Fruit fly (Drosophila melanogaster) whole organism, embryonic: ENCODE results near the gene CG33664.

ENCODE experiments used
- BtbVII ChIP-seq: fragments of 200-800 bp; sonication (Bioruptor generic); optimal IDR thresholded peaks from 3 replicates; lab custom pipeline; 2017; ENCODE audit warnings: missing biosample characterization, mild to moderate bottlenecking, missing genetic modification characterization
- CG10366 ChIP-seq: fragments of 200-800 bp; sonication (Bioruptor generic); IDR thresholded peaks from 2 replicates; pipeline ENCODE4 v1.3.6; 2022; ENCODE audit warnings: missing biosample characterization, missing genetic modification characterization
- CG10431 ChIP-seq: fragments of 200-800 bp; sonication (Bioruptor generic); optimal IDR thresholded peaks from 3 replicates; lab custom pipeline; 2018; ENCODE audit warnings: missing biosample characterization, mild to moderate bottlenecking, missing genetic modification characterization
- CG10979 ChIP-seq: fragments of 200-800 bp; sonication (Bioruptor generic); optimal IDR thresholded peaks from 2 replicates; lab custom pipeline; 2018; ENCODE audit warnings: missing biosample characterization, mild to moderate bottlenecking, missing genetic modification characterization, moderate library complexity
- CG11560 ChIP-seq: fragments of 200-800 bp; sonication (Bioruptor generic); IDR thresholded peaks from 3 replicates; pipeline ENCODE4 v1.3.6; 2022; ENCODE audit warnings: missing biosample characterization, missing genetic modification characterization
- CG12071 ChIP-seq: fragments of 200-800 bp; sonication (Bioruptor generic); optimal IDR thresholded peaks from 3 replicates; lab custom pipeline; 2018; ENCODE audit warnings: missing biosample characterization, mild to moderate bottlenecking, missing genetic modification characterization
- CG12104 ChIP-seq: fragments of 200-800 bp; sonication (Bioruptor generic); optimal IDR thresholded peaks from 3 replicates; lab custom pipeline; 2016; ENCODE audit warnings: missing biosample characterization, missing genetic modification characterization
- CG12219 ChIP-seq: fragments of 200-800 bp; sonication (Bioruptor generic); optimal IDR thresholded peaks from 3 replicates; lab custom pipeline; 2018; ENCODE audit warnings: missing biosample characterization, mild to moderate bottlenecking, missing genetic modification characterization
- CG12299 ChIP-seq: fragments of 200-800 bp; sonication (Bioruptor generic); optimal IDR thresholded peaks from 2 replicates; lab custom pipeline; 2018; ENCODE audit warnings: missing biosample characterization, mild to moderate bottlenecking, missing genetic modification characterization
- CG1233 ChIP-seq: fragments of 200-800 bp; sonication (Bioruptor generic); optimal IDR thresholded peaks from 4 replicates; lab custom pipeline; 2018; ENCODE audit warnings: missing biosample characterization, mild to moderate bottlenecking, missing genetic modification characterization
- CG12659 ChIP-seq: fragments of 200-800 bp; sonication (Bioruptor generic); optimal IDR thresholded peaks from 3 replicates; lab custom pipeline; 2017; ENCODE audit warnings: mild to moderate bottlenecking, missing biosample characterization, missing genetic modification reagents, missing genetic modification characterization
- CG14667 ChIP-seq: fragments of 200-800 bp; sonication (Bioruptor generic); IDR thresholded peaks from 2 replicates; pipeline ENCODE4 v1.3.6; 2022; ENCODE audit warnings: missing biosample characterization, missing genetic modification characterization
- CG15601 ChIP-seq: fragments of 200-800 bp; sonication (Bioruptor generic); optimal IDR thresholded peaks from 3 replicates; lab custom pipeline; 2019; ENCODE audit warnings: missing biosample characterization, mild to moderate bottlenecking, missing genetic modification characterization, moderate library complexity
- CG16815 ChIP-seq: fragments of 200-800 bp; sonication (Bioruptor generic); optimal IDR thresholded peaks from 3 replicates; lab custom pipeline; 2017; ENCODE audit warnings: missing biosample characterization, mild to moderate bottlenecking, missing genetic modification characterization
- CG17829 ChIP-seq: fragments of 200-800 bp; optimal IDR thresholded peaks from 2 replicates; lab custom pipeline; 2019; ENCODE audit warnings: missing biosample characterization, mild to moderate bottlenecking, missing genetic modification characterization, moderate library complexity
- CG18599 ChIP-seq: fragments of 200-800 bp; sonication (Bioruptor generic); optimal IDR thresholded peaks from 3 replicates; lab custom pipeline; 2017; ENCODE audit warnings: missing biosample characterization, missing genetic modification characterization, mild to moderate bottlenecking, moderate library complexity, missing genetic modification reagents
- CG2202 ChIP-seq: fragments of 200-800 bp; sonication (Bioruptor generic); optimal IDR thresholded peaks from 2 replicates; lab custom pipeline; 2018; ENCODE audit warnings: missing biosample characterization, mild to moderate bottlenecking, missing genetic modification characterization
- CG2712 ChIP-seq: fragments of 200-800 bp; optimal IDR thresholded peaks from 3 replicates; lab custom pipeline; 2019; ENCODE audit warnings: missing biosample characterization, mild to moderate bottlenecking, missing genetic modification characterization, moderate library complexity
- CG3281 ChIP-seq: fragments of 200-800 bp; sonication (Bioruptor generic); optimal IDR thresholded peaks from 3 replicates; lab custom pipeline; 2017; ENCODE audit warnings: missing biosample characterization, mild to moderate bottlenecking, missing genetic modification characterization
- CG3407 ChIP-seq: fragments of 200-800 bp; sonication (Bioruptor generic); optimal IDR thresholded peaks from 2 replicates; lab custom pipeline; 2018; ENCODE audit warnings: missing biosample characterization, mild to moderate bottlenecking, missing genetic modification characterization
- CG3995 ChIP-seq: fragments of 200-800 bp; sonication (Bioruptor generic); optimal IDR thresholded peaks from 3 replicates; lab custom pipeline; 2016; ENCODE audit warnings: missing biosample characterization, missing genetic modification characterization
- CG5245 ChIP-seq: fragments of 200-800 bp; sonication (Bioruptor generic); optimal IDR thresholded peaks from 3 replicates; lab custom pipeline; 2016; ENCODE audit warnings: missing biosample characterization, missing genetic modification characterization
- CG6654 ChIP-seq: fragments of 200-800 bp; sonication (Bioruptor generic); optimal IDR thresholded peaks from 2 replicates; lab custom pipeline; 2017; ENCODE audit warnings: missing biosample characterization, mild to moderate bottlenecking, missing genetic modification characterization
- CG6854 ChIP-seq: fragments of 200-800 bp; sonication (Bioruptor generic); optimal IDR thresholded peaks from 3 replicates; lab custom pipeline; 2017; ENCODE audit warnings: missing biosample characterization, mild to moderate bottlenecking, missing genetic modification characterization
- CG7357 ChIP-seq: fragments of 200-800 bp; sonication (Bioruptor generic); IDR thresholded peaks from 3 replicates; pipeline ENCODE4 v1.3.6; 2022; ENCODE audit warnings: missing biosample characterization, missing genetic modification characterization
- CG7372 ChIP-seq: fragments of 200-800 bp; sonication (Bioruptor generic); IDR thresholded peaks from 2 replicates; pipeline ENCODE4 v1.3.6; 2022; ENCODE audit warnings: missing biosample characterization, missing genetic modification characterization
- CG7928 ChIP-seq: fragments of 200-800 bp; sonication (Bioruptor generic); optimal IDR thresholded peaks from 2 replicates; lab custom pipeline; 2017; ENCODE audit warnings: missing biosample characterization, mild to moderate bottlenecking, missing genetic modification characterization
- CG8924 ChIP-seq: fragments of 200-800 bp; optimal IDR thresholded peaks from 3 replicates; lab custom pipeline; 2019; ENCODE audit warnings: missing biosample characterization, mild to moderate bottlenecking, missing genetic modification characterization, moderate library complexity
- CG9437 ChIP-seq: fragments of 200-800 bp; sonication (Bioruptor generic); optimal IDR thresholded peaks from 2 replicates; lab custom pipeline; 2018; ENCODE audit warnings: missing biosample characterization, mild to moderate bottlenecking, missing genetic modification characterization
- Fer2 ChIP-seq: fragments of 200-800 bp; sonication (Bioruptor generic); optimal IDR thresholded peaks from 2 replicates; lab custom pipeline; 2018; ENCODE audit warnings: missing biosample characterization, mild to moderate bottlenecking, missing genetic modification characterization, moderate library complexity
- Hmr ChIP-seq: fragments of 200-800 bp; sonication (Bioruptor generic); optimal IDR thresholded peaks from 3 replicates; lab custom pipeline; 2017; ENCODE audit warnings: mild to moderate bottlenecking, missing biosample characterization, missing genetic modification reagents, missing genetic modification characterization
- Hr3 ChIP-seq: fragments of 200-800 bp; sonication (Bioruptor generic); optimal IDR thresholded peaks from 3 replicates; lab custom pipeline; 2016; ENCODE audit warnings: missing biosample characterization, missing genetic modification characterization
- Max ChIP-seq: fragments of 200-800 bp; sonication (Bioruptor generic); optimal IDR thresholded peaks from 2 replicates; lab custom pipeline; 2016; ENCODE audit warnings: missing biosample characterization, mild to moderate bottlenecking, missing genetic modification characterization
- Meics ChIP-seq: fragments of 200-800 bp; sonication (Bioruptor generic); optimal IDR thresholded peaks from 2 replicates; lab custom pipeline; 2017; ENCODE audit warnings: missing biosample characterization, mild to moderate bottlenecking, missing genetic modification characterization
- NfI ChIP-seq: fragments of 200-800 bp; sonication (Bioruptor generic); optimal IDR thresholded peaks from 3 replicates; lab custom pipeline; 2018; ENCODE audit warnings: missing biosample characterization, mild to moderate bottlenecking, missing genetic modification characterization, moderate library complexity
- Oli ChIP-seq: fragments of 200-800 bp; sonication (Bioruptor generic); optimal IDR thresholded peaks from 2 replicates; lab custom pipeline; 2018; ENCODE audit warnings: missing biosample characterization, mild to moderate bottlenecking, missing genetic modification characterization, moderate library complexity
- Sry-β ChIP-seq: fragments of 200-800 bp; sonication (Bioruptor generic); optimal IDR thresholded peaks from 2 replicates; lab custom pipeline; 2018; ENCODE audit warnings: missing biosample characterization, mild to moderate bottlenecking, missing genetic modification characterization, moderate library complexity
- Usf ChIP-seq: fragments of 200-800 bp; sonication (Bioruptor generic); optimal IDR thresholded peaks from 2 replicates; lab custom pipeline; 2017; ENCODE audit warnings: missing genotype, missing biosample characterization, missing genetic modification characterization
- ap ChIP-seq: fragments of 200-800 bp; sonication (Bioruptor generic); IDR thresholded peaks from 2 replicates; pipeline ENCODE4 v1.3.6; 2022; ENCODE audit warnings: missing biosample characterization, missing genetic modification characterization
- bigmax ChIP-seq: fragments of 200-800 bp; sonication (Bioruptor generic); optimal IDR thresholded peaks from 2 replicates; lab custom pipeline; 2018; ENCODE audit warnings: missing biosample characterization, mild to moderate bottlenecking, missing genetic modification characterization
- crp ChIP-seq, 2 experiments: fragments of 200-800 bp; sonication (Bioruptor generic); optimal IDR thresholded peaks; 2 replicates in 1 of 2; 3 replicates in 1 of 2; lab custom pipeline; 2017; ENCODE audit warnings: missing biosample characterization in 2 of 2, missing genetic modification characterization in 2 of 2, mild to moderate bottlenecking in 1 of 2, moderate library complexity in 1 of 2
- dmrt99B ChIP-seq: fragments of 200-800 bp; sonication (Bioruptor generic); optimal IDR thresholded peaks from 2 replicates; lab custom pipeline; 2018; ENCODE audit warnings: missing biosample characterization, mild to moderate bottlenecking, missing genetic modification characterization, moderate library complexity
- dysf ChIP-seq: fragments of 200-800 bp; sonication (Bioruptor generic); IDR thresholded peaks from 3 replicates; pipeline ENCODE4 v1.3.6; 2022; ENCODE audit warnings: missing biosample characterization, missing genetic modification characterization
- lab ChIP-seq: fragments of 200-800 bp; sonication (Bioruptor generic); optimal IDR thresholded peaks from 3 replicates; lab custom pipeline; 2017; ENCODE audit warnings: missing biosample characterization, missing genetic modification characterization, mild to moderate bottlenecking, moderate library complexity, missing genetic modification reagents
- odd ChIP-seq: fragments of 200-800 bp; sonication (Bioruptor generic); optimal IDR thresholded peaks from 2 replicates; lab custom pipeline; 2017; ENCODE audit warnings: missing biosample characterization, mild to moderate bottlenecking, missing genetic modification characterization
- org-1 ChIP-seq: fragments of 200-800 bp; sonication (Bioruptor generic); optimal IDR thresholded peaks from 2 replicates; lab custom pipeline; 2017; ENCODE audit warnings: missing biosample characterization, missing genetic modification characterization
- pan ChIP-seq, 4 experiments: fragments of >200 bp in 3 of 4; fragments of 200-800 bp in 1 of 4; sonication (Bioruptor generic) in 1 of 4; optimal IDR thresholded peaks in 3 of 4; IDR thresholded peaks in 1 of 4; 2 replicates each; pipeline versions ENCODE4 v1.3.6 to Lab custom; 2017 to 2022; ENCODE audit warnings: missing biosample characterization in 2 of 4, missing genetic modification characterization in 2 of 4, mixed read lengths in 1 of 4
- sna ChIP-seq: fragments of 200-800 bp; sonication (Bioruptor generic); IDR thresholded peaks from 2 replicates; pipeline ENCODE4 v1.3.6; 2022; ENCODE audit warnings: missing biosample characterization, missing genetic modification characterization; ENCODE audit not compliant: partially characterized antibody

The CG33664 gene

DNA sequence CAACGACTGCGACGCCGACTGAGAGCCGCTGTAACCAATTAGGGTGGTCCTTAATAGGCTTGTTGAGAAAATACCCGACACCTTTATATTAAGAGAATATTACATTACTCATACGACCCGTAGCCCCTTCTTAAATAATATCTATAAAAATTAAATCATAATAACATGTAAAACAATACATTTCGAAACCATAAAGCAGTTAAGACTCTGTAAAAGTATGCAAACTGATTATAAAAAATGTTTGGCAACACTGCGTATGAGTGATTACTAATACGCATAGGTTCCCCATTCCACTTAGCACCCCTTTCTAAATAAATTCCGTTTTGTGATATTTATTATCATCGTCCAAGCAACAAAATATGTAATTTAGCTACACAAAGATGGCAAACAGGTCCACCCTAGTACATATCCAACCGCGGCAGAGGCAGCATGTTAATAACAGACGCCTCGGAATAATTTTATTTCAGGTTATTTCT, 43.4 kb upstream of the CG33664 start (continued):
- TF ChIP-seq CG18599 = peak; percentile 84
- TF ChIP-seq CG3281 (GFP tag; lab: Kevin White, UChicago) = peak; percentile 90
- TF ChIP-seq Max (GFP tag; lab: Kevin White, UChicago) = peak; percentile 58
- peak; percentile 87 for TF ChIP-seq CG12659 (GFP tag; lab: Kevin White, UChicago)
- TF ChIP-seq CG8924 (tag; lab: Kevin White, UChicago) = peak; percentile 84
- TF ChIP-seq CG10366 (GFP tag; lab: Robert Waterston, UW) = peak; percentile 57
- peak; percentile 82 for TF ChIP-seq CG7372 (GFP tag; lab: Robert Waterston, UW)
- TF ChIP-seq CG2202 = peak; percentile 28
- peak; percentile 62 for TF ChIP-seq dysf (GFP tag; lab: Robert Waterston, UW)
- peak; percentile 59 for TF ChIP-seq CG6654 (GFP tag; lab: Kevin White, UChicago)
- TF ChIP-seq Fer2 (tag; lab: Kevin White, UChicago) = peak; percentile 46
- TF ChIP-seq CG17829 (tag; lab: Kevin White, UChicago) = peak; percentile 64
- TF ChIP-seq Meics (GFP tag; lab: Kevin White, UChicago) = peak; percentile 89
- TF ChIP-seq pan (optimal IDR thresholded peaks at IDR 0.05; lab: Kevin White, UChicago) = no peak
- peak in 1 of 2 experiments; percentile 38 for TF ChIP-seq pan (GFP tag; optimal IDR thresholded peaks at IDR 0.05 in 1 of 2, IDR thresholded peaks at IDR 0.05 in 1 of 2)
- peak; percentile 74 for TF ChIP-seq CG6854 (GFP tag; lab: Kevin White, UChicago)
- TF ChIP-seq CG1233 = peak; percentile 76
- peak; percentile 43 for TF ChIP-seq CG16815 (GFP tag; lab: Kevin White, UChicago)
- TF ChIP-seq CG11560 (tag; lab: Robert Waterston, UW) = no peak
- TF ChIP-seq CG2712 (tag; lab: Kevin White, UChicago) = peak; percentile 84
- peak; percentile 34 for TF ChIP-seq Hr3 (GFP tag; lab: Kevin White, UChicago)
- no peak for TF ChIP-seq sna (GFP tag; lab: Robert Waterston, UW)
- peak; percentile 71 for TF ChIP-seq CG9437 (GFP tag; lab: Kevin White, UChicago)
- peak; percentile 86 for TF ChIP-seq Oli (tag; lab: Kevin White, UChicago)
- peak; percentile 53 for TF ChIP-seq CG12219 (GFP tag; lab: Kevin White, UChicago)
- peak; percentile 67 for TF ChIP-seq Usf (GFP tag; lab: Kevin White, UChicago)
- no peak for TF ChIP-seq bigmax (GFP tag; lab: Kevin White, UChicago)
- TF ChIP-seq CG7357 (GFP tag; lab: Robert Waterston, UW) = 0 out of 3 replicates have a peak, but pooled peaks have one; percentile 40
- TF ChIP-seq CG14667 = 0 out of 2 replicates have a peak, but pooled peaks have one; percentile 27
- TF ChIP-seq CG10979 (tag; lab: Kevin White, UChicago) = peak; percentile 83
- peak; percentile 82 for TF ChIP-seq org-1 (GFP tag; lab: Kevin White, UChicago)
- peak; percentile 88 for TF ChIP-seq dmrt99B
- peak; percentile 53 for TF ChIP-seq CG7928 (GFP tag; lab: Kevin White, UChicago)
- peak; percentile 42 for TF ChIP-seq CG12071
- TF ChIP-seq lab (GFP tag; lab: Kevin White, UChicago) = peak; percentile 86
- TF ChIP-seq crp (GFP tag; optimal IDR thresholded peaks at IDR 0.05; lab: Kevin White, UChicago) = peak in 1 of 2 experiments; percentile 21
- TF ChIP-seq odd (GFP tag; lab: Kevin White, UChicago) = peak; percentile 87
- no peak for TF ChIP-seq Sry-β (GFP tag; lab: Kevin White, UChicago)
- peak; percentile 30 for TF ChIP-seq CG12299 (tag; lab: Kevin White, UChicago)
- peak; percentile 70 for TF ChIP-seq CG12104 (GFP tag; lab: Kevin White, UChicago)
- TF ChIP-seq CG15601 (tag; lab: Kevin White, UChicago) = peak; percentile 75
- TF ChIP-seq Hmr = peak; percentile 87
- peak; percentile 76 for TF ChIP-seq NfI (GFP tag; lab: Kevin White, UChicago)
- peak; percentile 29 for TF ChIP-seq CG3995 (GFP tag; lab: Kevin White, UChicago)
- TF ChIP-seq CG5245 (GFP tag; lab: Kevin White, UChicago) = peak; percentile 61
- TF ChIP-seq BtbVII (GFP tag; lab: Kevin White, UChicago) = peak; percentile 83
- peak; percentile 61 for TF ChIP-seq CG10431 (GFP tag; lab: Kevin White, UChicago)
- TF ChIP-seq ap (GFP tag; lab: Robert Waterston, UW) = no peak
- TF ChIP-seq CG3407 (GFP tag; lab: Kevin White, UChicago) = peak; percentile 50
